Worm (Caenorhabditis elegans) whole organism, L2 larva: Measurements from ENCODE around the gene B0554.2.

Experiments used
- C34F6.9 ChIP-seq: fragments of 150-350 bp; optimal IDR thresholded peaks from 2 replicates; lab custom pipeline; 2014; ENCODE audit warnings: missing biosample characterization, missing genetic modification characterization
- F13H6.1 ChIP-seq: sonication (generic microtip); optimal IDR thresholded peaks from 2 replicates; lab custom pipeline; 2016; ENCODE audit warnings: missing genetic modification characterization, missing compliant biosample characterization
- Y55F3AM.14 ChIP-seq: fragments of 200-800 bp; sonication (Bioruptor generic); optimal IDR thresholded peaks from 2 replicates; lab custom pipeline; 2018; ENCODE audit warnings: mild to moderate bottlenecking, missing genetic modification characterization, missing compliant biosample characterization
- ZK546.5 ChIP-seq: sonication (generic microtip); optimal IDR thresholded peaks from 2 replicates; lab custom pipeline; 2017; ENCODE audit warnings: missing biosample characterization, missing genetic modification characterization
- alr-1 ChIP-seq: fragments of 150-350 bp; optimal IDR thresholded peaks from 2 replicates; lab custom pipeline; 2014; ENCODE audit warnings: missing biosample characterization, missing genetic modification characterization
- ama-1 ChIP-seq: fragments of 150-350 bp; optimal IDR thresholded peaks from 2 replicates; lab custom pipeline; 2018; ENCODE audit warnings: inconsistent platforms
- blmp-1 ChIP-seq: sonication (generic microtip); optimal IDR thresholded peaks from 2 replicates; lab custom pipeline; 2017; ENCODE audit warnings: missing genetic modification characterization, mild to moderate bottlenecking, missing compliant biosample characterization, antibody characterized with exemption, moderate library complexity; ENCODE audit not compliant: insufficient read depth
- ceh-16 ChIP-seq: fragments of 150-350 bp; optimal IDR thresholded peaks from 2 replicates; lab custom pipeline; 2014; ENCODE audit warnings: missing biosample characterization, missing genetic modification characterization
- ceh-82 ChIP-seq: fragments of 150-350 bp; optimal IDR thresholded peaks from 2 replicates; lab custom pipeline; 2014; ENCODE audit warnings: missing biosample characterization, missing genetic modification characterization
- crh-2 ChIP-seq: sonication (generic microtip); optimal IDR thresholded peaks from 2 replicates; lab custom pipeline; 2017; ENCODE audit warnings: missing biosample characterization, missing genetic modification characterization
- egl-27 ChIP-seq: sonication (generic microtip); optimal IDR thresholded peaks from 3 replicates; lab custom pipeline; 2017; ENCODE audit warnings: missing biosample characterization, missing genetic modification reagents, missing genetic modification characterization
- elt-1 ChIP-seq: fragments of 150-350 bp; optimal IDR thresholded peaks from 2 replicates; lab custom pipeline; 2014; ENCODE audit warnings: missing biosample characterization, missing genetic modification characterization
- elt-3 ChIP-seq: sonication (generic microtip); optimal IDR thresholded peaks from 2 replicates; lab custom pipeline; 2017; ENCODE audit warnings: missing biosample characterization, missing genetic modification characterization
- fos-1 ChIP-seq: fragments of 150-350 bp; optimal IDR thresholded peaks from 2 replicates; lab custom pipeline; 2014; ENCODE audit warnings: missing biosample characterization, missing genetic modification characterization
- gmeb-1 ChIP-seq: fragments of 150-350 bp; optimal IDR thresholded peaks from 2 replicates; lab custom pipeline; 2014; ENCODE audit warnings: missing biosample characterization, missing genetic modification characterization
- lin-13 ChIP-seq: fragments of 150-350 bp; optimal IDR thresholded peaks from 2 replicates; lab custom pipeline; 2014; ENCODE audit warnings: missing biosample characterization, missing genetic modification reagents, missing genetic modification characterization
- lin-39 ChIP-seq: fragments of 150-350 bp; optimal IDR thresholded peaks from 2 replicates; lab custom pipeline; 2014; ENCODE audit warnings: missing biosample characterization, missing genetic modification reagents, missing genetic modification characterization
- mab-5 ChIP-seq: fragments of 150-350 bp; optimal IDR thresholded peaks from 2 replicates; lab custom pipeline; 2014; ENCODE audit warnings: missing biosample characterization, missing genetic modification characterization
- mdl-1 ChIP-seq, 2 experiments: fragments of 150-350 bp in 1 of 2; sonication (generic microtip) in 1 of 2; optimal IDR thresholded peaks; 2 replicates each; lab custom pipeline; 2017; ENCODE audit warnings: missing biosample characterization in 2 of 2, missing genetic modification characterization in 2 of 2
- nhr-10 ChIP-seq: sonication (generic microtip); optimal IDR thresholded peaks from 2 replicates; lab custom pipeline; 2017; ENCODE audit warnings: missing biosample characterization, missing genetic modification characterization
- nhr-11 ChIP-seq: fragments of 150-350 bp; optimal IDR thresholded peaks from 2 replicates; lab custom pipeline; 2014; ENCODE audit warnings: missing biosample characterization, missing genetic modification characterization
- nhr-129 ChIP-seq: fragments of 150-350 bp; optimal IDR thresholded peaks from 2 replicates; lab custom pipeline; 2014; ENCODE audit warnings: missing biosample characterization, missing genetic modification characterization
- nhr-21 ChIP-seq: fragments of 150-350 bp; optimal IDR thresholded peaks from 2 replicates; lab custom pipeline; 2014; ENCODE audit warnings: missing biosample characterization, missing genetic modification characterization
- nhr-237 ChIP-seq: fragments of 150-350 bp; optimal IDR thresholded peaks from 2 replicates; lab custom pipeline; 2014; ENCODE audit warnings: missing biosample characterization, missing genetic modification characterization
- nhr-25 ChIP-seq: fragments of 150-350 bp; sonication (generic microtip); optimal IDR thresholded peaks from 3 replicates; lab custom pipeline; 2014; ENCODE audit warnings: missing biosample characterization, missing genetic modification characterization
- peb-1 ChIP-seq: fragments of 150-350 bp; optimal IDR thresholded peaks from 2 replicates; lab custom pipeline; 2014; ENCODE audit warnings: missing biosample characterization, missing genetic modification characterization
- sem-4 ChIP-seq: fragments of 150-350 bp; optimal IDR thresholded peaks from 2 replicates; lab custom pipeline; 2014; ENCODE audit warnings: missing biosample characterization, missing genetic modification reagents, missing genetic modification characterization
- skn-1 ChIP-seq: sonication (generic microtip); optimal IDR thresholded peaks from 2 replicates; lab custom pipeline; 2017; ENCODE audit warnings: missing biosample characterization, missing genetic modification characterization
- sma-3 ChIP-seq: sonication (generic microtip); optimal IDR thresholded peaks from 2 replicates; lab custom pipeline; 2016; ENCODE audit warnings: missing genetic modification reagents, missing genetic modification characterization, missing compliant biosample characterization
- sma-9 ChIP-seq, 2 experiments: fragments of 150-350 bp in 1 of 2; sonication (generic microtip) in 1 of 2; optimal IDR thresholded peaks; 2 replicates each; lab custom pipeline; 2014 to 2016; ENCODE audit warnings: missing genetic modification characterization in 2 of 2, mild to moderate bottlenecking in 1 of 2, missing biosample characterization in 1 of 2, missing compliant biosample characterization in 1 of 2, missing genetic modification reagents in 1 of 2, moderate library complexity in 1 of 2
- unc-39 ChIP-seq: fragments of 150-350 bp; optimal IDR thresholded peaks from 2 replicates; lab custom pipeline; 2014; ENCODE audit warnings: missing biosample characterization, missing genetic modification characterization
- unc-55 ChIP-seq: fragments of 150-350 bp; sonication (generic microtip); optimal IDR thresholded peaks from 3 replicates; lab custom pipeline; 2014; ENCODE audit warnings: missing biosample characterization, missing genetic modification reagents, missing genetic modification characterization
- zag-1 ChIP-seq: fragments of 150-350 bp; optimal IDR thresholded peaks from 2 replicates; lab custom pipeline; 2014; ENCODE audit warnings: missing biosample characterization, missing genetic modification characterization
- ztf-11 ChIP-seq: sonication (generic microtip); optimal IDR thresholded peaks from 2 replicates; lab custom pipeline; 2017; ENCODE audit warnings: missing biosample characterization, missing genetic modification characterization

Gene B0554.2

DNA sequence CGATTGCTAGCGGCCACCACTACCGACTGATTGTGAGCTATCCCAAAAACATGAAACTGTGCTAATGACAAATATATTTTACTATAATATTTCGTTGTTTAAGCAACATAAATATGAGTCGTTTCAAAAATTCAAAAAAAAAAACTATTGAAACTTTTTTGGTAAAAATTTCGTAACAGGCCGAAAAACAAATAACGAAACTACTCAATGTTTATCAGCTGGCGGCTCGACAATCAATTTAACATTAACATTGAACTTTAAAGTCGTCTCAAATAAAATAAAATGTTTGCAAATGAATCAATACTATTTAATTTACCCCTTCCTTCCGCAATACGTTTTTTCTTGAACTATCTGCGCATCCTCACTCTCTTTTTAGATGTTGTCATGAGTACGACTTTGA is 23.8 kb downstream of the B0554.2 start:
- TF ChIP-seq ceh-82: no peak
- no peak for TF ChIP-seq nhr-129 (tag; lab: Kevin White, UChicago)
- TF ChIP-seq nhr-21 (tag; lab: Kevin White, UChicago): no peak
- TF ChIP-seq fos-1: no peak
- TF ChIP-seq crh-2: no peak
- TF ChIP-seq nhr-11 (tag; lab: Kevin White, UChicago): no peak
- TF ChIP-seq mab-5: no peak
- no peak for TF ChIP-seq blmp-1 (tag; lab: Kevin White, UChicago)
- TF ChIP-seq ceh-16 (tag; lab: Kevin White, UChicago): no peak
- TF ChIP-seq sma-3: no peak
- no peak for TF ChIP-seq egl-27 (tag; lab: Kevin White, UChicago)
- no peak for TF ChIP-seq F13H6.1
- no peak for TF ChIP-seq nhr-10 (tag; lab: Kevin White, UChicago)
- TF ChIP-seq sma-9 (GFP tag; optimal IDR thresholded peaks at IDR 0.05; lab: Kevin White, UChicago): no peak
- TF ChIP-seq sma-9 (tag; optimal IDR thresholded peaks at IDR 0.05; lab: Kevin White, UChicago): no peak

ce11 chrV:459464-459863 is 25.5 kb downstream of the B0554.2 start, which contains the start of gene nhr-203:
Gene nhr-203 (plus strand): TSS chrV:459795.
- no peak for TF ChIP-seq lin-39 (tag; lab: Kevin White, UChicago)
- TF ChIP-seq nhr-10 (tag; lab: Kevin White, UChicago): no peak
- TF ChIP-seq sma-9 (GFP tag; optimal IDR thresholded peaks at IDR 0.05; lab: Kevin White, UChicago): peak; percentile 80
- no peak for TF ChIP-seq sma-9 (tag; optimal IDR thresholded peaks at IDR 0.05; lab: Kevin White, UChicago)
- no peak for TF ChIP-seq nhr-21 (tag; lab: Kevin White, UChicago)
- TF ChIP-seq crh-2: peak; percentile 45
- no peak for TF ChIP-seq alr-1 (tag; lab: Kevin White, UChicago)
- no peak for TF ChIP-seq ZK546.5 (tag; lab: Kevin White, UChicago)
- TF ChIP-seq ztf-11: no peak
- peak; percentile 37 for TF ChIP-seq gmeb-1 (tag; lab: Kevin White, UChicago)
- peak; percentile 52 for TF ChIP-seq skn-1 (tag; lab: Kevin White, UChicago)
- peak; percentile 1 for TF ChIP-seq F13H6.1
- TF ChIP-seq fos-1: peak; percentile 75
- no peak for TF ChIP-seq unc-55
- no peak for TF ChIP-seq lin-13 (GFP tag; lab: Kevin White, UChicago)
- no peak for TF ChIP-seq zag-1 (tag; lab: Kevin White, UChicago)
- TF ChIP-seq unc-39 (tag; lab: Kevin White, UChicago): no peak

DNA sequence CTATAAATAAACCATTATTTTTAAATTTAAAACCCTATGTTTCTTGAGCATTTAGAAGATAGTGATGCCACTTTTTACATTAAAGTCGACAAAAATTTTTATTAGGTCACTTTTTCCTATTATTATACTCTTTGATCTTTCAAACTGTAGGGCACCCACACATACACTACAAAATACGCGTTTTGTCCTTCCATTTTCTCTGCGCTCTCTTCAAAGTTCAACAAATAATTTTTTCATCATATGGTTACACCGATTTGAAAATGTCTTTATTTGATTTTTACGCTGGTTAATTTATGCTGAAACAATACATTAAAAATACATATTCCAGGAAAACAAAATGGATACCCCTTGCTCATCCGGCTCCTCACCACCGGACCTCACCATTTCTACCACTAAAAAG is 28.3 kb downstream of the B0554.2 start, which contains the start of gene nhr-202:
nhr-202 (plus strand) TSS at position 326 of the 400 bp plus-strand sequence.
- peak; percentile 65 for TF ChIP-seq crh-2
- TF ChIP-seq fos-1: peak; percentile 52
- TF ChIP-seq gmeb-1 (tag; lab: Kevin White, UChicago): peak; percentile 12
- TF ChIP-seq nhr-129 (tag; lab: Kevin White, UChicago): peak; percentile 68
- peak; percentile 83 for TF ChIP-seq sma-9 (GFP tag; optimal IDR thresholded peaks at IDR 0.05; lab: Kevin White, UChicago)
- no peak for TF ChIP-seq sma-9 (tag; optimal IDR thresholded peaks at IDR 0.05; lab: Kevin White, UChicago)
- no peak for TF ChIP-seq mdl-1 (tag; optimal IDR thresholded peaks at IDR 0.05; lab: Kevin White, UChicago)
- TF ChIP-seq nhr-25: peak; percentile 34
- TF ChIP-seq peb-1 (tag; lab: Kevin White, UChicago): no peak
- peak; percentile 4 for TF ChIP-seq F13H6.1

- TF ChIP-seq unc-39 (tag; lab: Kevin White, UChicago): no peak
- TF ChIP-seq sma-9 (GFP tag; optimal IDR thresholded peaks at IDR 0.05; lab: Kevin White, UChicago): peak; percentile 44
- no peak for TF ChIP-seq sma-9 (tag; optimal IDR thresholded peaks at IDR 0.05; lab: Kevin White, UChicago)
- no peak for TF ChIP-seq sem-4 (tag; lab: Kevin White, UChicago)
- no peak for TF ChIP-seq ztf-11
- TF ChIP-seq C34F6.9 (tag; lab: Kevin White, UChicago): no peak
- TF ChIP-seq mab-5: no peak
- TF ChIP-seq ceh-82: no peak
- TF ChIP-seq fos-1: no peak
- no peak for TF ChIP-seq elt-3 (tag; lab: Kevin White, UChicago)
- no peak for TF ChIP-seq lin-13 (GFP tag; lab: Kevin White, UChicago)
- peak; percentile 49 for TF ChIP-seq crh-2
- no peak for TF ChIP-seq ama-1 (lab: Kevin White, UChicago)
- TF ChIP-seq nhr-11 (tag; lab: Kevin White, UChicago): no peak
- TF ChIP-seq elt-1 (tag; lab: Kevin White, UChicago): no peak
- no peak for TF ChIP-seq Y55F3AM.14
- TF ChIP-seq nhr-237 (tag; lab: Kevin White, UChicago): no peak
Measured at ce11 chrV:464800-465199, 30.8 kb downstream of the B0554.2 start, which contains the start of gene nhr-201. Gene nhr-201 (plus strand): TSS chrV:464828.
